Worm (Caenorhabditis elegans) whole organism, L4 larva: ENCODE measurements around the gene T13H5.1.

Source experiments
- F26F4.8 ChIP-seq: fragments of 200-800 bp; sonication (Bioruptor generic); conservative IDR thresholded peaks from 2 replicates; pipeline ENCODE4 v1.3.6; 2022; ENCODE audit warnings: missing genetic modification characterization, missing compliant biosample characterization
- F44E2.7 ChIP-seq: fragments of 200-800 bp; sonication (Bioruptor generic); IDR thresholded peaks from 2 replicates; pipeline ENCODE4 v2.1.2; 2022; ENCODE audit warnings: missing genetic modification characterization, missing compliant biosample characterization
- R02D3.7 ChIP-seq: fragments of 150-350 bp; sonication (generic microtip); optimal IDR thresholded peaks from 3 replicates; lab custom pipeline; 2014; ENCODE audit warnings: missing biosample characterization, missing genetic modification characterization
- T26A8.4 ChIP-seq: fragments of 200-800 bp; sonication (Bioruptor generic); IDR thresholded peaks from 2 replicates; pipeline ENCODE4 v1.3.6; 2022; ENCODE audit warnings: missing genetic modification characterization, missing compliant biosample characterization
- Y75B8A.6 ChIP-seq: fragments of 200-800 bp; sonication (Bioruptor generic); IDR thresholded peaks from 2 replicates; pipeline ENCODE4 v1.3.6; 2022; ENCODE audit warnings: missing genetic modification reagents, missing genetic modification characterization, missing compliant biosample characterization
- ZK546.5 ChIP-seq, 2 experiments: sonication (generic microtip); optimal IDR thresholded peaks; 2 replicates each; lab custom pipeline; 2017; ENCODE audit warnings: missing biosample characterization in 2 of 2, missing genetic modification characterization in 2 of 2
- aha-1 ChIP-seq: fragments of 150-350 bp; peaks from one replicate; lab custom pipeline; 2014; ENCODE audit warnings: missing biosample characterization, missing genetic modification characterization
- ceh-20 ChIP-seq: fragments of 200-800 bp; sonication (Bioruptor generic); IDR thresholded peaks from 2 replicates; pipeline ENCODE4 v1.3.6; 2022; ENCODE audit warnings: missing genetic modification reagents, missing genetic modification characterization, missing compliant biosample characterization
- ceh-44 ChIP-seq: fragments of 200-800 bp; sonication (Bioruptor generic); IDR thresholded peaks from 2 replicates; pipeline ENCODE4 v1.3.6; 2022; ENCODE audit warnings: missing genetic modification reagents, missing genetic modification characterization, missing compliant biosample characterization
- ces-1 ChIP-seq: fragments of 150-350 bp; sonication (generic microtip); optimal IDR thresholded peaks from 4 replicates; lab custom pipeline; 2014; ENCODE audit warnings: missing biosample characterization, missing genetic modification reagents, missing genetic modification characterization
- daf-16 ChIP-seq, 3 experiments: sonication (generic microtip); optimal IDR thresholded peaks; 2 replicates each; lab custom pipeline; 2016 to 2017; ENCODE audit warnings: missing genetic modification characterization in 3 of 3, missing genetic modification reagents in 3 of 3, mild to moderate bottlenecking in 2 of 3, missing compliant biosample characterization in 2 of 3, missing biosample characterization in 1 of 3, moderate library complexity in 1 of 3
- daf-8 ChIP-seq: fragments of 200-800 bp; sonication (Bioruptor generic); IDR thresholded peaks from 2 replicates; pipeline ENCODE4 v1.3.6; 2022; ENCODE audit warnings: missing genetic modification characterization, missing compliant biosample characterization
- dpl-1 ChIP-seq: fragments of 150-350 bp; optimal IDR thresholded peaks from 2 replicates; lab custom pipeline; 2014; ENCODE audit warnings: missing biosample characterization, missing genetic modification reagents, missing genetic modification characterization
- duxl-1 ChIP-seq: sonication (generic microtip); optimal IDR thresholded peaks from 2 replicates; lab custom pipeline; 2016; ENCODE audit warnings: mild to moderate bottlenecking, missing genetic modification characterization, moderate library complexity, missing compliant biosample characterization; ENCODE audit not compliant: poor library complexity
- dve-1 ChIP-seq: sonication (generic microtip); optimal IDR thresholded peaks from 2 replicates; lab custom pipeline; 2017; ENCODE audit warnings: antibody characterized with exemption, mild to moderate bottlenecking, missing genetic modification characterization, missing compliant biosample characterization; ENCODE audit not compliant: insufficient read depth
- egl-27 ChIP-seq: sonication (generic microtip); optimal IDR thresholded peaks from 3 replicates; lab custom pipeline; 2017; ENCODE audit warnings: missing biosample characterization, missing genetic modification reagents, missing genetic modification characterization
- fkh-10 ChIP-seq: fragments of 150-350 bp; optimal IDR thresholded peaks from 2 replicates; lab custom pipeline; 2014; ENCODE audit warnings: missing biosample characterization, missing genetic modification reagents, missing genetic modification characterization
- fos-1 ChIP-seq: fragments of 150-350 bp; optimal IDR thresholded peaks from 2 replicates; lab custom pipeline; 2014; ENCODE audit warnings: missing biosample characterization, missing genetic modification characterization
- hif-1 ChIP-seq, 2 experiments: sonication (generic microtip); optimal IDR thresholded peaks; 2 replicates each; lab custom pipeline; 2016 to 2017; ENCODE audit warnings: missing compliant biosample characterization in 2 of 2, missing genetic modification characterization in 2 of 2, missing genetic modification reagents in 2 of 2, missing genotype in 2 of 2, mild to moderate bottlenecking in 1 of 2
- hlh-30 ChIP-seq: sonication (generic microtip); optimal IDR thresholded peaks from 2 replicates; lab custom pipeline; 2017; ENCODE audit warnings: antibody characterized with exemption, mild to moderate bottlenecking, missing genetic modification characterization, missing compliant biosample characterization; ENCODE audit not compliant: insufficient read depth
- lin-13 ChIP-seq: fragments of 150-350 bp; optimal IDR thresholded peaks from 2 replicates; lab custom pipeline; 2014; ENCODE audit warnings: missing biosample characterization, missing genetic modification reagents, missing genetic modification characterization
- lin-15B ChIP-seq: fragments of 150-350 bp; sonication (generic microtip); optimal IDR thresholded peaks from 3 replicates; lab custom pipeline; 2014; ENCODE audit warnings: missing biosample characterization, missing genetic modification characterization
- lin-29 ChIP-seq: fragments of 200-800 bp; sonication (Bioruptor generic); IDR thresholded peaks from 2 replicates; pipeline ENCODE4 v1.3.6; 2022; ENCODE audit warnings: missing genetic modification reagents, missing genetic modification characterization, missing compliant biosample characterization
- lin-39 ChIP-seq: fragments of 150-350 bp; optimal IDR thresholded peaks from 2 replicates; lab custom pipeline; 2014; ENCODE audit warnings: missing biosample characterization, missing genetic modification reagents, missing genetic modification characterization
- lsy-2 ChIP-seq, 2 experiments: fragments of 150-350 bp in 1 of 2; sonication (generic microtip) in 1 of 2; optimal IDR thresholded peaks; 2 replicates each; lab custom pipeline; 2014 to 2017; ENCODE audit warnings: missing biosample characterization in 2 of 2, missing genetic modification characterization in 2 of 2
- madf-9 ChIP-seq: fragments of 200-800 bp; sonication (Bioruptor generic); conservative IDR thresholded peaks from 2 replicates; pipeline ENCODE4 v1.3.6; 2022; ENCODE audit warnings: missing genetic modification reagents, missing genetic modification characterization, missing compliant biosample characterization
- mdl-1 ChIP-seq, 2 experiments: fragments of 150-350 bp in 1 of 2; sonication (generic microtip) in 1 of 2; optimal IDR thresholded peaks; 2 replicates each; lab custom pipeline; 2014 to 2017; ENCODE audit warnings: missing biosample characterization in 2 of 2, missing genetic modification characterization in 2 of 2
- mdt-29 ChIP-seq: fragments of 200-800 bp; sonication (Bioruptor generic); IDR thresholded peaks from 2 replicates; pipeline ENCODE4 v1.3.6; 2022; ENCODE audit warnings: missing genetic modification reagents, missing genetic modification characterization, missing compliant biosample characterization
- mep-1 ChIP-seq: fragments of 150-350 bp; sonication (generic microtip); optimal IDR thresholded peaks from 3 replicates; lab custom pipeline; 2014; ENCODE audit warnings: missing biosample characterization, missing genetic modification characterization
- mes-2 ChIP-seq: sonication (generic microtip); optimal IDR thresholded peaks from 2 replicates; lab custom pipeline; 2016; ENCODE audit warnings: missing genotype, mild to moderate bottlenecking, missing genetic modification characterization, missing compliant biosample characterization; ENCODE audit not compliant: poor library complexity, severe bottlenecking
- mxl-2 ChIP-seq: fragments of 200-800 bp; sonication (Bioruptor generic); conservative IDR thresholded peaks from 2 replicates; pipeline ENCODE4 v1.3.6; 2022; ENCODE audit warnings: missing genetic modification reagents, missing genetic modification characterization, missing compliant biosample characterization
- mxl-3 ChIP-seq: fragments of 200-800 bp; sonication (Bioruptor generic); optimal IDR thresholded peaks from 2 replicates; lab custom pipeline; 2018; ENCODE audit warnings: mild to moderate bottlenecking, missing genetic modification characterization, missing compliant biosample characterization
- nhr-10 ChIP-seq: fragments of 150-350 bp; optimal IDR thresholded peaks from 2 replicates; lab custom pipeline; 2014; ENCODE audit warnings: missing biosample characterization, missing genetic modification characterization
- nhr-102 ChIP-seq: sonication (generic microtip); optimal IDR thresholded peaks from 2 replicates; lab custom pipeline; 2016; ENCODE audit warnings: mild to moderate bottlenecking, missing genetic modification characterization, moderate library complexity, missing compliant biosample characterization
- nhr-237 ChIP-seq: sonication (generic microtip); optimal IDR thresholded peaks from 2 replicates; lab custom pipeline; 2017; ENCODE audit warnings: missing biosample characterization, missing genetic modification characterization
- nhr-25 ChIP-seq: sonication (generic microtip); optimal IDR thresholded peaks from 2 replicates; lab custom pipeline; 2017; ENCODE audit warnings: missing genetic modification characterization, mild to moderate bottlenecking, missing compliant biosample characterization, antibody characterized with exemption, moderate library complexity, borderline replicate concordance; ENCODE audit not compliant: insufficient read depth
- nhr-28 ChIP-seq: fragments of 150-350 bp; optimal IDR thresholded peaks from 2 replicates; lab custom pipeline; 2014; ENCODE audit warnings: missing biosample characterization, missing genetic modification characterization
- nhr-48 ChIP-seq: sonication (generic microtip); optimal IDR thresholded peaks from 2 replicates; lab custom pipeline; 2016; ENCODE audit warnings: mild to moderate bottlenecking, missing genetic modification characterization, missing compliant biosample characterization
- nhr-6 ChIP-seq: fragments of 150-350 bp; optimal IDR thresholded peaks from 2 replicates; lab custom pipeline; 2014; ENCODE audit warnings: missing biosample characterization, missing genetic modification characterization
- nhr-77 ChIP-seq: fragments of 150-350 bp; optimal IDR thresholded peaks from 2 replicates; lab custom pipeline; 2014; ENCODE audit warnings: missing biosample characterization, missing genetic modification characterization
- pha-4 ChIP-seq, 2 experiments: fragments of 150-350 bp in 1 of 2; fragments of 200-800 bp in 1 of 2; sonication (Bioruptor generic) in 1 of 2; IDR thresholded peaks in 1 of 2; optimal IDR thresholded peaks in 1 of 2; 2 replicates each; pipeline versions ENCODE4 v1.3.6 to Lab custom; 2014 to 2022; ENCODE audit warnings: missing genetic modification characterization in 2 of 2, missing genetic modification reagents in 2 of 2, missing biosample characterization in 1 of 2, missing compliant biosample characterization in 1 of 2
- php-3 ChIP-seq: fragments of 200-800 bp; sonication (Bioruptor generic); IDR thresholded peaks from 2 replicates; pipeline ENCODE4 v1.3.6; 2022; ENCODE audit warnings: missing genetic modification reagents, missing genetic modification characterization, missing compliant biosample characterization
- pqm-1 ChIP-seq: sonication (generic microtip); optimal IDR thresholded peaks from 2 replicates; lab custom pipeline; 2017; ENCODE audit warnings: missing biosample characterization, missing genetic modification characterization
- sdz-12 ChIP-seq: fragments of 200-800 bp; sonication (Bioruptor generic); optimal IDR thresholded peaks from 2 replicates; lab custom pipeline; 2018; ENCODE audit warnings: mild to moderate bottlenecking, missing genetic modification characterization, missing compliant biosample characterization
- set-16 ChIP-seq: fragments of 200-800 bp; sonication (Bioruptor generic); IDR thresholded peaks from 2 replicates; pipeline ENCODE4 v1.3.6; 2022; ENCODE audit warnings: missing genetic modification reagents, missing genetic modification characterization, missing compliant biosample characterization
- spr-1 ChIP-seq: sonication (generic microtip); optimal IDR thresholded peaks from 2 replicates; lab custom pipeline; 2016; ENCODE audit warnings: mild to moderate bottlenecking, missing genetic modification characterization, missing compliant biosample characterization
- zfp-3 ChIP-seq: fragments of 200-800 bp; sonication (Bioruptor generic); conservative IDR thresholded peaks from 2 replicates; pipeline ENCODE4 v1.3.6; 2022; ENCODE audit warnings: missing genetic modification reagents, missing genetic modification characterization, missing compliant biosample characterization

The T13H5.1 gene

ce11 chrII:8485603-8486002 is 23.3 kb downstream of the T13H5.1 start, which contains the start of gene gbh-2 (continued):
- TF ChIP-seq zfp-3 (GFP tag; lab: Robert Waterston, UW) (no peak), nhr-77 (peak; percentile 64), ZK546.5 (tag; optimal IDR thresholded peaks at IDR 0.05; lab: Kevin White, UChicago) (no peak), fos-1 (tag; lab: Kevin White, UChicago) (no peak), nhr-10 (tag; lab: Kevin White, UChicago) (no peak), nhr-28 (tag; lab: Kevin White, UChicago) (peak; percentile 98)

ce11 chrII:8484546-8484945 is 24.3 kb downstream of the T13H5.1 start:
- TF ChIP-seq fkh-10 (GFP tag; lab: Kevin White, UChicago): no peak
- no peak for TF ChIP-seq F44E2.7 (GFP tag; lab: Robert Waterston, UW)
- TF ChIP-seq lin-15B (tag; lab: Kevin White, UChicago): no peak
- peak; percentile 18 for TF ChIP-seq nhr-102
- TF ChIP-seq mxl-2 (GFP tag; lab: Robert Waterston, UW): no peak
- TF ChIP-seq php-3 (GFP tag; lab: Robert Waterston, UW): peak; percentile 63; the same call in 1 of the 2 replicates
- TF ChIP-seq lsy-2 (tag; optimal IDR thresholded peaks at IDR 0.05; lab: Kevin White, UChicago): peak in 1 of 2 experiments; percentile 51
- TF ChIP-seq nhr-77: peak; percentile 73
- peak; percentile 16 for TF ChIP-seq nhr-25 (tag; lab: Kevin White, UChicago)
- no peak for TF ChIP-seq lin-39 (tag; lab: Kevin White, UChicago)
- TF ChIP-seq mdl-1 (tag; optimal IDR thresholded peaks at IDR 0.05; lab: Kevin White, UChicago): no peak
- no peak for TF ChIP-seq R02D3.7 (tag; lab: Kevin White, UChicago)
- peak; percentile 73 for TF ChIP-seq nhr-48
- TF ChIP-seq Y75B8A.6 (GFP tag; lab: Robert Waterston, UW): no peak
- TF ChIP-seq mxl-3 (GFP tag; lab: Kevin White, UChicago): peak; percentile 19
- TF ChIP-seq spr-1 (tag; lab: Kevin White, UChicago): no peak
- peak; percentile 41 for TF ChIP-seq lin-13 (GFP tag; lab: Kevin White, UChicago)
- TF ChIP-seq hlh-30 (tag; lab: Kevin White, UChicago): peak; percentile 54
- TF ChIP-seq ceh-20 (GFP tag; lab: Robert Waterston, UW): no peak
- TF ChIP-seq mes-2 (tag; lab: Kevin White, UChicago): peak; percentile 30
- no peak for TF ChIP-seq ceh-44 (GFP tag; lab: Robert Waterston, UW)
- TF ChIP-seq dve-1 (tag; lab: Kevin White, UChicago): peak; percentile 94
- TF ChIP-seq T26A8.4 (GFP tag; lab: Robert Waterston, UW): no peak
- TF ChIP-seq daf-8 (GFP tag; lab: Robert Waterston, UW): no peak
- TF ChIP-seq pha-4 (GFP tag; IDR thresholded peaks at IDR 0.05; lab: Robert Waterston, UW): 0 out of 2 replicates have a peak, but pooled peaks have one; percentile 42
- TF ChIP-seq pha-4 (tag; optimal IDR thresholded peaks at IDR 0.05; lab: Kevin White, UChicago): no peak
- TF ChIP-seq F26F4.8 (GFP tag; lab: Robert Waterston, UW): no peak
- peak; percentile 56 for TF ChIP-seq pqm-1 (tag; lab: Kevin White, UChicago)
- no peak for TF ChIP-seq nhr-6
- TF ChIP-seq egl-27 (tag; lab: Kevin White, UChicago): no peak
- no peak for TF ChIP-seq lin-29
- TF ChIP-seq nhr-237 (tag; lab: Kevin White, UChicago): no peak
- TF ChIP-seq daf-16 (GFP tag; optimal IDR thresholded peaks at IDR 0.05; lab: Kevin White, UChicago): peak in 1 of 2 experiments; percentile 77
- peak; percentile 98 for TF ChIP-seq daf-16 (tag; optimal IDR thresholded peaks at IDR 0.05; lab: Kevin White, UChicago)
- TF ChIP-seq hif-1 (tag; optimal IDR thresholded peaks at IDR 0.05; lab: Kevin White, UChicago): peak in 1 of 2 experiments; percentile 86
- TF ChIP-seq dpl-1 (GFP tag; lab: Kevin White, UChicago): no peak
- peak; percentile 58 for TF ChIP-seq mep-1 (tag; lab: Kevin White, UChicago)
- TF ChIP-seq duxl-1 (tag; lab: Kevin White, UChicago): no peak
- TF ChIP-seq sdz-12 (GFP tag; lab: Kevin White, UChicago): no peak
- TF ChIP-seq ces-1 (GFP tag; lab: Kevin White, UChicago): no peak
- TF ChIP-seq madf-9 (GFP tag; lab: Robert Waterston, UW): no peak
- TF ChIP-seq set-16 (GFP tag; lab: Robert Waterston, UW): no peak
- TF ChIP-seq aha-1: peak; percentile 80
- no peak for TF ChIP-seq nhr-10 (tag; lab: Kevin White, UChicago)
- no peak for TF ChIP-seq mdt-29
